Fruit fly (Drosophila melanogaster): Measurements from ENCODE around the gene c12.1.

dm6 chrX:9354773-9355172 lies 35.8 kb upstream of the c12.1 start:
- TF ChIP-seq fd96Ca (GFP tag; IDR thresholded peaks at IDR 0.05) (0 out of 3 replicates have a peak, but pooled peaks have one; percentile 40), CG13204 (GFP tag; optimal IDR thresholded peaks at IDR 0.05) (no peak), EcR (GFP tag; optimal IDR thresholded peaks at IDR 0.05) (no peak), CG15710 (tag; optimal IDR thresholded peaks at IDR 0.05) (no peak), Ets98B (GFP tag; IDR thresholded peaks at IDR 0.05) (no peak), gl (tag; optimal IDR thresholded peaks at IDR 0.05) (no peak), CG8301 (tag; optimal IDR thresholded peaks at IDR 0.05) (no peak), CG34367 (tag; optimal IDR thresholded peaks at IDR 0.05) (no peak), CG10348 (GFP tag; IDR thresholded peaks at IDR 0.05) (no peak)

Data from whole organism, pupa.